Fruit fly (Drosophila melanogaster): Measurements from ENCODE around the gene CG31817.

DNA sequence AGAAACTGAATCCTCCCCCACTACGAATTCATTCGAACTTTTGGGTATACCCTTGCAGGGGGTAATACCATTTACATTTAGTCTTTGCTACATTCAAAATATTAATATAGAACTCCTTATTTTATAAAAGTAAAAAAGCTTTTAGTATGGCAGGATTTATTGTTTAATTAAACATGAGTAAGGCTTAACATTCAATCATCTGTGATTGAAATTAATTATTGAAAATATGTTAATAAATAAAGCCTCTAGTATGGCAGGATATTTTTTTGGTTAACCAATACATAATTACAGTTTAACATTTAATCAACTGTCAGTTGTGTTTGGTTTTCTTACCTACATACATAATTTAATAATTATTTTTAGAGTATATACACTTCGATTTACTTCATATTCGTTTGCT is 37.0 kb upstream of the CG31817 start:
- TF ChIP-seq Mnt (GFP tag; optimal IDR thresholded peaks at IDR 0.05) (no peak), cic (GFP tag; optimal IDR thresholded peaks at IDR 0.05) (no peak), bab1 (GFP tag; optimal IDR thresholded peaks at IDR 0.05) (no peak), CG1620 (GFP tag; optimal IDR thresholded peaks at IDR 0.05) (no peak), kay (GFP tag; ENCODE audit: borderline replicate concordance) (no peak), Clk (GFP tag; optimal IDR thresholded peaks at IDR 0.05) (no peak), CG33017 (tag; optimal IDR thresholded peaks at IDR 0.05) (no peak), CG14711 (tag; optimal IDR thresholded peaks at IDR 0.05) (no peak), Hr96 (GFP tag; optimal IDR thresholded peaks at IDR 0.05) (no peak), Crg-1 (GFP tag; optimal IDR thresholded peaks at IDR 0.05) (no peak), pad (GFP tag; optimal IDR thresholded peaks at IDR 0.05) (no peak), toe (GFP tag; optimal IDR thresholded peaks at IDR 0.05) (no peak), CG5204 (GFP tag; optimal IDR thresholded peaks at IDR 0.05) (no peak), ovo (GFP tag; optimal IDR thresholded peaks at IDR 0.05) (no peak)
